Worm (Caenorhabditis elegans) whole organism, young adult: ENCODE data around the gene Y40H7A.11.
A peak's percentile ranks its signal among the peaks of the same experiment; 100 is the strongest.

Source experiments
- B0261.1 ChIP-seq: sonication (generic microtip); optimal IDR thresholded peaks from 2 replicates; lab custom pipeline; 2016; ENCODE audit warnings: mild to moderate bottlenecking, missing genetic modification characterization, moderate library complexity, missing compliant biosample characterization
- C17E4.6 ChIP-seq: fragments of 200-800 bp; sonication (Bioruptor generic); IDR thresholded peaks from 2 replicates; pipeline ENCODE4 v1.3.6; 2022; ENCODE audit warnings: missing genetic modification reagents, missing genetic modification characterization, missing compliant biosample characterization
- D2030.7 ChIP-seq: fragments of 200-800 bp; sonication (Bioruptor generic); IDR thresholded peaks from 2 replicates; pipeline ENCODE4 v1.3.6; 2022; ENCODE audit warnings: missing genetic modification reagents, missing genetic modification characterization, missing compliant biosample characterization
- F23B12.7 ChIP-seq: sonication (generic microtip); optimal IDR thresholded peaks from 2 replicates; lab custom pipeline; 2017; ENCODE audit warnings: missing genetic modification characterization, mild to moderate bottlenecking, missing compliant biosample characterization, antibody characterized with exemption, moderate library complexity; ENCODE audit not compliant: insufficient read depth
- F33H1.4 ChIP-seq: fragments of 200-800 bp; sonication (Bioruptor generic); IDR thresholded peaks from 2 replicates; pipeline ENCODE4 v1.3.6; 2022; ENCODE audit warnings: missing genetic modification reagents, missing genetic modification characterization, missing compliant biosample characterization
- F39B2.1 ChIP-seq: fragments of 200-800 bp; sonication (Bioruptor generic); IDR thresholded peaks from 2 replicates; pipeline ENCODE4 v1.3.6; 2022; ENCODE audit warnings: missing genetic modification reagents, missing genetic modification characterization, missing compliant biosample characterization
- F49E8.2 ChIP-seq: sonication (generic microtip); optimal IDR thresholded peaks from 3 replicates; lab custom pipeline; 2017; ENCODE audit warnings: missing genetic modification characterization, mild to moderate bottlenecking, missing compliant biosample characterization, antibody characterized with exemption, moderate library complexity; ENCODE audit not compliant: insufficient read depth
- K11D2.4 ChIP-seq: fragments of 200-800 bp; sonication (Bioruptor generic); IDR thresholded peaks from 2 replicates; pipeline ENCODE4 v1.3.6; 2022; ENCODE audit warnings: missing genetic modification reagents, missing genetic modification characterization, missing compliant biosample characterization
- Y53G8AR.9 ChIP-seq: fragments of 200-800 bp; sonication (Bioruptor generic); conservative IDR thresholded peaks from 2 replicates; pipeline ENCODE4 v1.3.6; 2022; ENCODE audit warnings: missing genetic modification reagents, missing genetic modification characterization, missing compliant biosample characterization
- Y79H2A.3 ChIP-seq: fragments of 200-800 bp; sonication (Bioruptor generic); conservative IDR thresholded peaks from 2 replicates; pipeline ENCODE4 v1.3.6; 2022; ENCODE audit warnings: missing genetic modification reagents, missing genetic modification characterization, missing compliant biosample characterization
- aptf-3 ChIP-seq: fragments of 200-800 bp; sonication (Bioruptor generic); IDR thresholded peaks from 2 replicates; pipeline ENCODE4 v1.3.6; 2022; ENCODE audit warnings: missing genetic modification characterization, missing compliant biosample characterization
- attf-3 ChIP-seq: fragments of 200-800 bp; sonication (Bioruptor generic); conservative IDR thresholded peaks from 2 replicates; pipeline ENCODE4 v1.3.6; 2022; ENCODE audit warnings: missing genetic modification reagents, missing genetic modification characterization, missing compliant biosample characterization
- attf-5 ChIP-seq: fragments of 200-800 bp; sonication (Bioruptor generic); optimal IDR thresholded peaks from 2 replicates; lab custom pipeline; 2018; ENCODE audit warnings: mild to moderate bottlenecking, missing genetic modification characterization, missing compliant biosample characterization
- attf-6 ChIP-seq: fragments of 200-800 bp; sonication (Bioruptor generic); IDR thresholded peaks from 2 replicates; pipeline ENCODE4 v1.3.6; 2022; ENCODE audit warnings: missing genetic modification reagents, missing genetic modification characterization, missing compliant biosample characterization
- cebp-2 ChIP-seq: fragments of 200-800 bp; sonication (Bioruptor generic); IDR thresholded peaks from 2 replicates; pipeline ENCODE4 v1.3.6; 2022; ENCODE audit warnings: missing genetic modification characterization, missing compliant biosample characterization
- ceh-91 ChIP-seq: fragments of 200-800 bp; sonication (Bioruptor generic); IDR thresholded peaks from 2 replicates; pipeline ENCODE4 v1.3.6; 2022; ENCODE audit warnings: missing genetic modification reagents, missing genetic modification characterization, missing compliant biosample characterization
- chd-7 ChIP-seq: sonication (generic microtip); optimal IDR thresholded peaks from 2 replicates; lab custom pipeline; 2016; ENCODE audit warnings: mild to moderate bottlenecking, missing genetic modification characterization, moderate library complexity, missing compliant biosample characterization
- die-1 ChIP-seq: sonication (generic microtip); optimal IDR thresholded peaks from 2 replicates; lab custom pipeline; 2016; ENCODE audit warnings: missing genotype, mild to moderate bottlenecking, missing genetic modification characterization, missing compliant biosample characterization
- dox-1 ChIP-seq: fragments of 200-800 bp; sonication (Bioruptor generic); IDR thresholded peaks from 2 replicates; pipeline ENCODE4 v1.3.6; 2022; ENCODE audit warnings: missing genetic modification reagents, missing genetic modification characterization, missing compliant biosample characterization
- egl-18 ChIP-seq: fragments of 200-800 bp; sonication (Bioruptor generic); IDR thresholded peaks from 2 replicates; pipeline ENCODE4 v1.3.6; 2022; ENCODE audit warnings: missing genetic modification reagents, missing genetic modification characterization, missing compliant biosample characterization
- egrh-3 ChIP-seq: fragments of 200-800 bp; sonication (Bioruptor generic); IDR thresholded peaks from 2 replicates; pipeline ENCODE4 v1.3.6; 2022; ENCODE audit warnings: missing genetic modification reagents, missing genetic modification characterization, missing compliant biosample characterization
- him-1 ChIP-seq: sonication (generic microtip); optimal IDR thresholded peaks from 2 replicates; lab custom pipeline; 2016; ENCODE audit warnings: missing genotype, missing genetic modification reagents, missing genetic modification characterization, missing compliant biosample characterization
- hmg-1.2 ChIP-seq: fragments of 200-800 bp; sonication (Bioruptor generic); IDR thresholded peaks from 2 replicates; pipeline ENCODE4 v1.3.6; 2022; ENCODE audit warnings: missing genetic modification reagents, missing genetic modification characterization, missing compliant biosample characterization
- hrde-1 ChIP-seq: sonication (generic microtip); optimal IDR thresholded peaks from 2 replicates; lab custom pipeline; 2016; ENCODE audit warnings: missing genetic modification characterization, mild to moderate bottlenecking, missing compliant biosample characterization, moderate library complexity, missing genotype, missing genetic modification reagents, borderline replicate concordance
- lin-26 ChIP-seq: fragments of 200-800 bp; sonication (Bioruptor generic); IDR thresholded peaks from 2 replicates; pipeline ENCODE4 v1.3.6; 2022; ENCODE audit warnings: missing genetic modification reagents, missing genetic modification characterization, missing compliant biosample characterization
- lin-54 ChIP-seq: fragments of 200-800 bp; sonication (Bioruptor generic); optimal IDR thresholded peaks from 2 replicates; lab custom pipeline; 2018; ENCODE audit warnings: mild to moderate bottlenecking, missing genetic modification characterization, missing compliant biosample characterization
- lsl-1 ChIP-seq: fragments of 200-800 bp; sonication (Bioruptor generic); optimal IDR thresholded peaks from 2 replicates; lab custom pipeline; 2018; ENCODE audit warnings: mild to moderate bottlenecking, missing genetic modification characterization, moderate library complexity, missing compliant biosample characterization
- lsy-27 ChIP-seq: sonication (generic microtip); optimal IDR thresholded peaks from 2 replicates; lab custom pipeline; 2017; ENCODE audit warnings: missing genetic modification characterization, mild to moderate bottlenecking, missing compliant biosample characterization, antibody characterized with exemption, missing genotype, borderline replicate concordance; ENCODE audit not compliant: insufficient read depth
- madf-3 ChIP-seq: fragments of 200-800 bp; sonication (Bioruptor generic); IDR thresholded peaks from 2 replicates; pipeline ENCODE4 v1.3.6; 2022; ENCODE audit warnings: missing genetic modification reagents, missing genetic modification characterization, missing compliant biosample characterization
- madf-6 ChIP-seq: fragments of 200-800 bp; sonication (Bioruptor generic); IDR thresholded peaks from 2 replicates; pipeline ENCODE4 v1.3.6; 2022; ENCODE audit warnings: missing genetic modification reagents, missing genetic modification characterization, missing compliant biosample characterization
- nfya-2 ChIP-seq: fragments of 200-800 bp; sonication (Bioruptor generic); IDR thresholded peaks from 2 replicates; pipeline ENCODE4 v1.3.6; 2022; ENCODE audit warnings: missing genetic modification reagents, missing genetic modification characterization, missing compliant biosample characterization
- nfyb-1 ChIP-seq: fragments of 200-800 bp; sonication (Bioruptor generic); IDR thresholded peaks from 2 replicates; pipeline ENCODE4 v1.3.6; 2022; ENCODE audit warnings: missing genetic modification reagents, missing genetic modification characterization, missing compliant biosample characterization
- nhr-120 ChIP-seq: fragments of 200-800 bp; sonication (Bioruptor generic); IDR thresholded peaks from 2 replicates; pipeline ENCODE4 v1.3.6; 2022; ENCODE audit warnings: missing genetic modification characterization, missing compliant biosample characterization
- nhr-90 ChIP-seq: sonication (generic microtip); optimal IDR thresholded peaks from 2 replicates; lab custom pipeline; 2016; ENCODE audit warnings: missing genotype, mild to moderate bottlenecking, missing genetic modification characterization, missing compliant biosample characterization
- pbrm-1 ChIP-seq: fragments of 200-800 bp; sonication (Bioruptor generic); IDR thresholded peaks from 2 replicates; pipeline ENCODE4 v1.3.6; 2022; ENCODE audit warnings: missing genetic modification reagents, missing genetic modification characterization, missing compliant biosample characterization
- rpc-1 ChIP-seq, 2 experiments: fragments of 150-350 bp in 1 of 2; sonication (generic microtip) in 1 of 2; optimal IDR thresholded peaks; 2 replicates each; lab custom pipeline; 2014 to 2018; ENCODE audit warnings: missing biosample characterization in 1 of 2, missing genetic modification characterization in 1 of 2, missing genetic modification reagents in 1 of 2, missing genotype in 1 of 2
- sea-2 ChIP-seq: fragments of 200-800 bp; sonication (Bioruptor generic); IDR thresholded peaks from 2 replicates; pipeline ENCODE4 v1.3.6; 2022; ENCODE audit warnings: missing genetic modification characterization, missing compliant biosample characterization
- snpc-1.3 ChIP-seq: sonication (generic microtip); optimal IDR thresholded peaks from 2 replicates; lab custom pipeline; 2017; ENCODE audit warnings: missing genetic modification characterization, mild to moderate bottlenecking, missing compliant biosample characterization, antibody characterized with exemption, moderate library complexity, missing genotype, missing genetic modification reagents; ENCODE audit not compliant: insufficient read depth
- tbp1 ChIP-seq: fragments of 200-800 bp; sonication (Bioruptor generic); optimal IDR thresholded peaks from 2 replicates; lab custom pipeline; 2018; ENCODE audit warnings: mild to moderate bottlenecking, missing genetic modification characterization, missing compliant biosample characterization
- ztf-18 ChIP-seq: sonication (generic microtip); optimal IDR thresholded peaks from 2 replicates; lab custom pipeline; 2016; ENCODE audit warnings: missing genotype, mild to moderate bottlenecking, missing genetic modification characterization, missing compliant biosample characterization
- ztf-25 ChIP-seq: fragments of 200-800 bp; sonication (Bioruptor generic); IDR thresholded peaks from 2 replicates; pipeline ENCODE4 v1.3.6; 2022; ENCODE audit warnings: missing genetic modification reagents, missing genetic modification characterization, missing compliant biosample characterization
- ztf-26 ChIP-seq: sonication (generic microtip); optimal IDR thresholded peaks from 2 replicates; lab custom pipeline; 2017; ENCODE audit warnings: missing genetic modification characterization, missing compliant biosample characterization
- ztf-28 ChIP-seq: fragments of 200-800 bp; sonication (Bioruptor generic); IDR thresholded peaks from 2 replicates; pipeline ENCODE4 v1.3.6; 2022; ENCODE audit warnings: missing genetic modification reagents, missing genetic modification characterization, missing compliant biosample characterization

Y40H7A.11 gene

ce11 chrIV:15188298-15188883 is 31.8 kb downstream of the Y40H7A.11 start:
- TF ChIP-seq egrh-3 (GFP tag; lab: Robert Waterston, UW) (0 out of 2 replicates have a peak, but pooled peaks have one; percentile 4), nhr-120 (GFP tag; lab: Robert Waterston, UW) (0 out of 2 replicates have a peak, but pooled peaks have one; percentile 38), attf-6 (GFP tag; lab: Robert Waterston, UW) (peak; percentile 62), dox-1 (peak; percentile 29; the same call in 1 of the 2 replicates), F33H1.4 (peak; percentile 78), D2030.7 (GFP tag; lab: Robert Waterston, UW) (peak; percentile 9; the same call in 1 of the 2 replicates), madf-3 (0 out of 2 replicates have a peak, but pooled peaks have one; percentile 74), ztf-28 (GFP tag; lab: Robert Waterston, UW) (0 out of 2 replicates have a peak, but pooled peaks have one; percentile 62), cebp-2 (0 out of 2 replicates have a peak, but pooled peaks have one; percentile 87), ceh-91 (GFP tag; lab: Robert Waterston, UW) (peak; percentile 42; the same call in 1 of the 2 replicates)

ce11 chrIV:15187517-15188181 is 32.5 kb downstream of the Y40H7A.11 start:
- no peak for TF ChIP-seq lsl-1 (GFP tag; lab: Kevin White, UChicago)
- no peak for TF ChIP-seq nfyb-1 (GFP tag; lab: Robert Waterston, UW)
- TF ChIP-seq hmg-1.2 (GFP tag; lab: Robert Waterston, UW) = peak; percentile 55; the same call in 1 of the 2 replicates
- TF ChIP-seq ztf-18 (tag; lab: Kevin White, UChicago) = peak; percentile 60
- TF ChIP-seq madf-6 (GFP tag; lab: Robert Waterston, UW) = no peak
- no peak for TF ChIP-seq Y53G8AR.9 (GFP tag; lab: Robert Waterston, UW)
- TF ChIP-seq F39B2.1 (GFP tag; lab: Robert Waterston, UW) = no peak
- TF ChIP-seq lin-26 (GFP tag; lab: Robert Waterston, UW) = peak; percentile 56
- no peak for TF ChIP-seq lsy-27 (tag; lab: Kevin White, UChicago)
- peak; percentile 51; the same call in 1 of the 2 replicates for TF ChIP-seq dox-1
- TF ChIP-seq ceh-91 (GFP tag; lab: Robert Waterston, UW) = no peak
- TF ChIP-seq egl-18 (GFP tag; lab: Robert Waterston, UW) = no peak
- no peak for TF ChIP-seq ztf-26 (tag; lab: Kevin White, UChicago)
- peak; percentile 63 for TF ChIP-seq him-1 (tag; lab: Kevin White, UChicago)
- peak; percentile 34 for TF ChIP-seq die-1 (tag; lab: Kevin White, UChicago)
- TF ChIP-seq aptf-3 (GFP tag; lab: Robert Waterston, UW) = no peak
- TF ChIP-seq lin-54 (GFP tag; lab: Kevin White, UChicago) = no peak
- TF ChIP-seq sea-2 (GFP tag; lab: Robert Waterston, UW) = no peak
- TF ChIP-seq attf-5 (GFP tag; lab: Kevin White, UChicago) = no peak
- TF ChIP-seq F49E8.2 = peak; percentile 1
- TF ChIP-seq chd-7 (tag; lab: Kevin White, UChicago) = no peak
- peak; percentile 55; the same call in 1 of the 2 replicates for TF ChIP-seq D2030.7 (GFP tag; lab: Robert Waterston, UW)
- TF ChIP-seq C17E4.6 = no peak
- no peak for TF ChIP-seq K11D2.4 (GFP tag; lab: Robert Waterston, UW)
- 0 out of 2 replicates have a peak, but pooled peaks have one; percentile 7 for TF ChIP-seq pbrm-1 (GFP tag; lab: Robert Waterston, UW)
- no peak for TF ChIP-seq Y79H2A.3 (GFP tag; lab: Robert Waterston, UW)
- TF ChIP-seq attf-3 (GFP tag; lab: Robert Waterston, UW) = 0 out of 2 replicates have a peak, but pooled peaks have one; percentile 7
- TF ChIP-seq nfya-2 (GFP tag; lab: Robert Waterston, UW) = no peak
- TF ChIP-seq B0261.1 (tag; lab: Kevin White, UChicago) = peak; percentile 83
- TF ChIP-seq ztf-25 = peak; percentile 39; the same call in 1 of the 2 replicates
- TF ChIP-seq hrde-1 = no peak
- peak; percentile 87 for TF ChIP-seq tbp1 (GFP tag; lab: Kevin White, UChicago)
- peak; percentile 61 for TF ChIP-seq rpc-1 (optimal IDR thresholded peaks at IDR 0.05; lab: Kevin White, UChicago)
- TF ChIP-seq rpc-1 (tag; optimal IDR thresholded peaks at IDR 0.05; lab: Kevin White, UChicago) = peak; percentile 77
- peak; percentile 94 for TF ChIP-seq attf-6 (GFP tag; lab: Robert Waterston, UW)
- peak; percentile 13 for TF ChIP-seq F23B12.7
- peak; percentile 35 for TF ChIP-seq snpc-1.3
- TF ChIP-seq nhr-90 (tag; lab: Kevin White, UChicago) = peak; percentile 32
